Fruit fly (Drosophila melanogaster): ENCODE measurements around the gene eff.
A peak's percentile ranks its signal among the peaks of the same experiment; 100 is the strongest.

eff gene

DNA sequence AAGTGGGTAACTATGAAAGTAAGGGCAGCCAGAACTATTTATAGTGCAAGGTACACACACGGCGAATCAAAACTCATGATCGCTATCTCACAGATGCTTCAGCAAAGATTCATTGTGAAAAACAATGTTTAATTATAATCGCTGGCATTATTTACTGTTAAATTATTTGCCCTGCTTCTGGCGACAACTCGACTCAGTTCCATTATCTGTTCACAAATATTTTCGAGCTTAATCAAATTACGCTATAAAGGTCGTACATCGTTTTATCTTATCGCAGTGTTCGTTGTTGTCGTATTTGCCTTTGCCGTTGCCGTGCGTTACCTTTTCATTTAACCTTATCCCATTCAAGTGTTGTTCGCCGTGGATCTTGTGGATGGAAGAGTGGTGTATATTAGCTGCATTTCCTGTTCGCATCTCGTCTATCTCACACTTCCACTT, 32.2 kb downstream of the eff start (continued):
- TF ChIP-seq BEAF-32 (GFP tag; optimal IDR thresholded peaks at IDR 0.05) (no peak), CG7372 (GFP tag; IDR thresholded peaks at IDR 0.05) (no peak), caup (GFP tag; optimal IDR thresholded peaks at IDR 0.05; ENCODE audit: severe bottlenecking) (peak; percentile 30), B-H1 (GFP tag; IDR thresholded peaks at IDR 0.05) (no peak), dm (GFP tag; optimal IDR thresholded peaks at IDR 0.05) (no peak), CG13296 (GFP tag; optimal IDR thresholded peaks at IDR 0.05) (peak; percentile 49), CG5245 (GFP tag; optimal IDR thresholded peaks at IDR 0.05) (peak; percentile 11), CG6791 (GFP tag; IDR thresholded peaks at IDR 0.05; ENCODE audit: partially characterized antibody) (no peak), vfl (GFP tag; optimal IDR thresholded peaks at IDR 0.05) (no peak), trem (tag; optimal IDR thresholded peaks at IDR 0.05) (no peak), Doc3 (GFP tag; IDR thresholded peaks at IDR 0.05; ENCODE audit: partially characterized antibody) (no peak), CG14441 (GFP tag; IDR thresholded peaks at IDR 0.05) (no peak), hth (optimal IDR thresholded peaks at IDR 0.05) (no peak), sd (tag; optimal IDR thresholded peaks at IDR 0.05) (peak; percentile 85), CG17568 (GFP tag; optimal IDR thresholded peaks at IDR 0.05) (peak; percentile 36), Tbp (GFP tag; optimal IDR thresholded peaks at IDR 0.05) (no peak), odd (GFP tag; optimal IDR thresholded peaks at IDR 0.05) (peak; percentile 7), hbn (GFP tag; IDR thresholded peaks at IDR 0.05; ENCODE audit: partially characterized antibody) (no peak), CG1647 (GFP tag; optimal IDR thresholded peaks at IDR 0.05) (no peak), lilli (GFP tag; optimal IDR thresholded peaks at IDR 0.05) (no peak), CG7987 (GFP tag; optimal IDR thresholded peaks at IDR 0.05) (peak; percentile 61), CG12769 (tag; optimal IDR thresholded peaks at IDR 0.05) (peak; percentile 3), psq (GFP tag; optimal IDR thresholded peaks at IDR 0.05) (no peak), Vsx1 (GFP tag; optimal IDR thresholded peaks at IDR 0.05) (peak; percentile 61), Rfx (GFP tag; IDR thresholded peaks at IDR 0.05) (peak; percentile 14; the same call in 1 of the 2 replicates), nerfin-1 (tag; optimal IDR thresholded peaks at IDR 0.05) (peak; percentile 6), ac (GFP tag; optimal IDR thresholded peaks at IDR 0.05) (no peak), CG12236 (GFP tag; optimal IDR thresholded peaks at IDR 0.05) (no peak), CG10543 (GFP tag; optimal IDR thresholded peaks at IDR 0.05) (peak; percentile 46), CG7745 (tag; optimal IDR thresholded peaks at IDR 0.05) (no peak), Dek (tag; optimal IDR thresholded peaks at IDR 0.05) (no peak), CG4360 (GFP tag; IDR thresholded peaks at IDR 0.05) (peak; percentile 12; the same call in 1 of the 2 replicates), en (GFP tag; optimal IDR thresholded peaks at IDR 0.05) (peak; percentile 8), Ptx1 (GFP tag; IDR thresholded peaks at IDR 0.05) (no peak), CG12219 (GFP tag; optimal IDR thresholded peaks at IDR 0.05) (no peak), Sox100B (GFP tag; optimal IDR thresholded peaks at IDR 0.05) (peak; percentile 38), zen2 (GFP tag; IDR thresholded peaks at IDR 0.05; ENCODE audit: partially characterized antibody) (no peak), ase (GFP tag; IDR thresholded peaks at IDR 0.05) (no peak), CG1603 (tag; optimal IDR thresholded peaks at IDR 0.05) (peak; percentile 13), stwl (tag; optimal IDR thresholded peaks at IDR 0.05) (no peak), sim (GFP tag; IDR thresholded peaks at IDR 0.05) (no peak), CG17186 (GFP tag; optimal IDR thresholded peaks at IDR 0.05) (no peak), ERR (GFP tag; optimal IDR thresholded peaks at IDR 0.05) (peak; percentile 3), Fer1 (GFP tag; optimal IDR thresholded peaks at IDR 0.05) (peak; percentile 15), CG15514 (GFP tag; optimal IDR thresholded peaks at IDR 0.05) (peak; percentile 4), Mad (GFP tag; optimal IDR thresholded peaks at IDR 0.05) (no peak), Nf-YC (tag; optimal IDR thresholded peaks at IDR 0.05) (no peak), Hand (GFP tag; optimal IDR thresholded peaks at IDR 0.05) (no peak), twi (tag; optimal IDR thresholded peaks at IDR 0.05) (no peak), CG11247 (GFP tag; IDR thresholded peaks at IDR 0.05) (no peak), pfk (GFP tag; optimal IDR thresholded peaks at IDR 0.05) (no peak)

All from whole organism, embryonic.